Fruit fly (Drosophila melanogaster): ENCODE measurements around the gene CG9743.

DNA sequence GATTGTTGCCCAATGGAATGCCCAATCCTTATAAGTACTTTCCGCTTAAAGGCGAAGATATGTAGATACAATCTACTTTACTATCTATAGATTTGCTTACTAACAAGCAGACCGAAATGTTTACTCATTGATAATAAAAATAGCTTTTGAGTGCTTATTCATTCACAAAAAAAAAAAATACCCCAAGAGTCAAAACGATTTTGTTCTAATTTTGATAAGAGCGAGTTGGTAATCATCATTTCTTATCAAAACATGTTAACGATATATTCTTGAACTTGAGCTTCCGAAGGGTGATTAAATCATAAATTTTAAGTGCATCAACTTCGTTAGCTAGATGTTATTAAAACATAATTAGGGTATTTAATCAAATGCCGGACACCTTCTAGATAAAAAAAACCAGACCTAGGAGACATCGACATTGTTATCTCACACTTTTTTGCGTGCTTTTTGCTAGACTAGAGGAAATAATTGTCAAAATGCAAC, 47.7 kb upstream of the CG9743 start, which contains the start of gene CG9682:
- TF ChIP-seq CTCF (optimal IDR thresholded peaks at IDR 0.05) (no peak), CG8478 (optimal IDR thresholded peaks at IDR 0.05) (no peak)

Measured in S2 (cell line).